Worm (Caenorhabditis elegans) whole organism, L2 larva: ENCODE measurements around the gene dct-19.

Source experiments
- F13H6.1 ChIP-seq: sonication (generic microtip); optimal IDR thresholded peaks from 2 replicates; lab custom pipeline; 2016; ENCODE audit warnings: missing genetic modification characterization, missing compliant biosample characterization
- Y55F3AM.14 ChIP-seq: fragments of 200-800 bp; sonication (Bioruptor generic); optimal IDR thresholded peaks from 2 replicates; lab custom pipeline; 2018; ENCODE audit warnings: mild to moderate bottlenecking, missing genetic modification characterization, missing compliant biosample characterization
- egl-27 ChIP-seq: sonication (generic microtip); optimal IDR thresholded peaks from 3 replicates; lab custom pipeline; 2017; ENCODE audit warnings: missing biosample characterization, missing genetic modification reagents, missing genetic modification characterization
- fos-1 ChIP-seq: fragments of 150-350 bp; optimal IDR thresholded peaks from 2 replicates; lab custom pipeline; 2014; ENCODE audit warnings: missing biosample characterization, missing genetic modification characterization
- nhr-12 ChIP-seq: fragments of 150-350 bp; optimal IDR thresholded peaks from 2 replicates; lab custom pipeline; 2014; ENCODE audit warnings: missing biosample characterization, missing genetic modification characterization
- nhr-237 ChIP-seq: fragments of 150-350 bp; optimal IDR thresholded peaks from 2 replicates; lab custom pipeline; 2014; ENCODE audit warnings: missing biosample characterization, missing genetic modification characterization
- nhr-25 ChIP-seq: fragments of 150-350 bp; sonication (generic microtip); optimal IDR thresholded peaks from 3 replicates; lab custom pipeline; 2014; ENCODE audit warnings: missing biosample characterization, missing genetic modification characterization
- nhr-77 ChIP-seq: fragments of 150-350 bp; optimal IDR thresholded peaks from 2 replicates; lab custom pipeline; 2014; ENCODE audit warnings: missing biosample characterization, missing genetic modification characterization
- unc-62 ChIP-seq: fragments of 150-350 bp; optimal IDR thresholded peaks from 2 replicates; lab custom pipeline; 2014; ENCODE audit warnings: missing biosample characterization, missing genetic modification reagents, missing genetic modification characterization
- zag-1 ChIP-seq: fragments of 150-350 bp; optimal IDR thresholded peaks from 2 replicates; lab custom pipeline; 2014; ENCODE audit warnings: missing biosample characterization, missing genetic modification characterization

ce11 chrIV:12969141-12969540 lies 26.4 kb downstream of the dct-19 start, which contains the start of gene F55G11.2:
- TF ChIP-seq nhr-77 (tag; lab: Kevin White, UChicago) (no peak), unc-62 (GFP tag; lab: Kevin White, UChicago) (no peak), nhr-25 (tag; lab: Kevin White, UChicago) (no peak), Y55F3AM.14 (GFP tag; lab: Kevin White, UChicago) (no peak), fos-1 (peak; percentile 82), F13H6.1 (tag; lab: Kevin White, UChicago) (no peak), egl-27 (tag; lab: Kevin White, UChicago) (no peak), nhr-12 (tag; lab: Kevin White, UChicago) (no peak), zag-1 (tag; lab: Kevin White, UChicago) (no peak), nhr-237 (tag; lab: Kevin White, UChicago) (no peak)
